Fruit fly (Drosophila melanogaster): Measurements from ENCODE around the gene Sec5.

dm6 chr2L:3465426-3465825, 8.3 kb downstream of the Sec5 start:
- TF ChIP-seq spab (GFP tag; optimal IDR thresholded peaks at IDR 0.05) (no peak), CG16779 (tag; optimal IDR thresholded peaks at IDR 0.05) (no peak), net (GFP tag; optimal IDR thresholded peaks at IDR 0.05) (no peak), OdsH (GFP tag; optimal IDR thresholded peaks at IDR 0.05) (no peak), CG6792 (GFP tag; optimal IDR thresholded peaks at IDR 0.05) (no peak), CG8119 (GFP tag; IDR thresholded peaks at IDR 0.05) (no peak), Sox102F (GFP tag; optimal IDR thresholded peaks at IDR 0.05) (no peak)
